Worm (Caenorhabditis elegans) whole organism, early embryonic: ENCODE data around the gene sup-12.

Source experiments
- B0310.2 ChIP-seq: sonication (generic microtip); optimal IDR thresholded peaks from 2 replicates; lab custom pipeline; 2016; ENCODE audit warnings: mild to moderate bottlenecking, missing genetic modification characterization, missing compliant biosample characterization
- F13C5.2 ChIP-seq: sonication (generic microtip); optimal IDR thresholded peaks from 2 replicates; lab custom pipeline; 2017; ENCODE audit warnings: mild to moderate bottlenecking, missing genetic modification characterization, inconsistent platforms, missing compliant biosample characterization
- aly-1 ChIP-seq: sonication (generic microtip); optimal IDR thresholded peaks from 2 replicates; lab custom pipeline; 2016; ENCODE audit warnings: missing genetic modification characterization, missing compliant biosample characterization
- ama-1 ChIP-seq: fragments of 150-350 bp; optimal IDR thresholded peaks from 2 replicates; lab custom pipeline; 2014
- ceh-13 ChIP-seq: fragments of 200-800 bp; sonication (Bioruptor generic); optimal IDR thresholded peaks from 2 replicates; lab custom pipeline; 2018; ENCODE audit warnings: mild to moderate bottlenecking, missing genetic modification characterization, missing compliant biosample characterization
- ceh-36 ChIP-seq: sonication (generic microtip); optimal IDR thresholded peaks from 2 replicates; lab custom pipeline; 2016; ENCODE audit warnings: missing genetic modification characterization, inconsistent platforms, missing compliant biosample characterization
- ets-7 ChIP-seq: sonication (generic microtip); optimal IDR thresholded peaks from 2 replicates; lab custom pipeline; 2016; ENCODE audit warnings: missing genotype, missing genetic modification characterization, missing compliant biosample characterization
- flt-1 ChIP-seq: fragments of 200-800 bp; sonication (Bioruptor generic); IDR thresholded peaks from 2 replicates; pipeline ENCODE4 v1.3.6; 2022; ENCODE audit warnings: missing genetic modification characterization, missing compliant biosample characterization
- hmbx-1 ChIP-seq: sonication (generic microtip); optimal IDR thresholded peaks from 2 replicates; lab custom pipeline; 2016; ENCODE audit warnings: mild to moderate bottlenecking, missing genetic modification characterization, missing compliant biosample characterization
- hmg-4 ChIP-seq: fragments of 200-800 bp; sonication (Bioruptor generic); optimal IDR thresholded peaks from 2 replicates; lab custom pipeline; 2018; ENCODE audit warnings: mild to moderate bottlenecking, missing genetic modification characterization, missing compliant biosample characterization
- hnd-1 ChIP-seq: sonication (generic microtip); optimal IDR thresholded peaks from 2 replicates; lab custom pipeline; 2016; ENCODE audit warnings: missing genetic modification characterization, missing compliant biosample characterization
- pes-1 ChIP-seq: fragments of 200-800 bp; sonication (Bioruptor generic); IDR thresholded peaks from 2 replicates; pipeline ENCODE4 v1.3.6; 2022; ENCODE audit warnings: missing genetic modification reagents, missing genetic modification characterization, missing compliant biosample characterization
- scrt-1 ChIP-seq: fragments of 200-800 bp; sonication (Bioruptor generic); IDR thresholded peaks from 2 replicates; pipeline ENCODE4 v1.3.6; 2022; ENCODE audit warnings: missing genetic modification characterization, missing compliant biosample characterization
- sea-1 ChIP-seq: fragments of 200-800 bp; sonication (Bioruptor generic); conservative IDR thresholded peaks from 2 replicates; pipeline ENCODE4 v1.3.6; 2022; ENCODE audit warnings: missing genetic modification characterization, missing compliant biosample characterization
- tbx-11 ChIP-seq: fragments of 200-800 bp; sonication (Bioruptor generic); IDR thresholded peaks from 2 replicates; pipeline ENCODE4 v1.3.6; 2022; ENCODE audit warnings: missing genetic modification characterization, missing compliant biosample characterization
- tbx-37 ChIP-seq: fragments of 200-800 bp; sonication (Bioruptor generic); conservative IDR thresholded peaks from 2 replicates; pipeline ENCODE4 v1.3.6; 2022; ENCODE audit warnings: missing genetic modification reagents, missing genetic modification characterization, missing compliant biosample characterization
- tra-4 ChIP-seq: sonication (generic microtip); optimal IDR thresholded peaks from 2 replicates; lab custom pipeline; 2017; ENCODE audit warnings: missing genetic modification characterization, missing compliant biosample characterization

Gene sup-12

DNA sequence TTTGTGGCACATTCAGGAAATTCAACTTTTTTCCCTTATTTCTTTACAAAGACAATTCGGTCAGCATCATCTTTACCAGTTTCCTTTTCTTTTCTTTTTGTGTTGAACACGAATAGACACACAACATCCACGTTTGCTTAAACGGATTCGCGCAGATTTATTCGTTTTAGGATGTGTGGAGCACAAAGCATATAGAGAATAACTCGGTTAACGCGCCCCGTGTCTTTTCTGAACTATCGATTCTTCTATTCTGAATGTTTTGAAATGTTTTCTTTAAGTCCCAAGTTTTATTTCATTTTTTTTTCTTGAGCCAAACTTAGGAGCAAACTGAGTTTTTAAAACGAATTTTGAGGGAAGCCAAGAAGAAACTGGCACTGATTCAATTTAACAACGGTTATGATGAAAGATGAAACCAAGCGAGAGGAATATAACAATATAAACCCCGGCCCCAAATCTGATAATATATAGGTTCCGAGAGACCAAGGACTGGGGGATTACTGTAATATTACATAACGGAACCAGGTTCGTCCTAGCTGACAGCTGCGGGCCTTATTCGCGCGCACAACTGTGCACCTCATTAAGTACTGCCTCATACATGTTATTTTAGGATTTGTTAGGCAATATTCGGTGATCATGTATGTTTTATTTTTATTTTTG lies 32.7 kb upstream of the sup-12 start:
- TF ChIP-seq ets-7 (tag; lab: Kevin White, UChicago) (no peak), ama-1 (lab: Kevin White, UChicago) (no peak), aly-1 (no peak), sea-1 (no peak), tra-4 (no peak), ceh-13 (no peak), scrt-1 (GFP tag; lab: Robert Waterston, UW) (no peak), B0310.2 (tag; lab: Kevin White, UChicago) (no peak), hmbx-1 (tag; lab: Kevin White, UChicago) (no peak), tbx-37 (no peak), ceh-36 (no peak), hnd-1 (tag; lab: Kevin White, UChicago) (no peak), hmg-4 (GFP tag; lab: Kevin White, UChicago) (no peak), F13C5.2 (tag; lab: Kevin White, UChicago) (no peak), flt-1 (no peak), tbx-11 (no peak)

DNA sequence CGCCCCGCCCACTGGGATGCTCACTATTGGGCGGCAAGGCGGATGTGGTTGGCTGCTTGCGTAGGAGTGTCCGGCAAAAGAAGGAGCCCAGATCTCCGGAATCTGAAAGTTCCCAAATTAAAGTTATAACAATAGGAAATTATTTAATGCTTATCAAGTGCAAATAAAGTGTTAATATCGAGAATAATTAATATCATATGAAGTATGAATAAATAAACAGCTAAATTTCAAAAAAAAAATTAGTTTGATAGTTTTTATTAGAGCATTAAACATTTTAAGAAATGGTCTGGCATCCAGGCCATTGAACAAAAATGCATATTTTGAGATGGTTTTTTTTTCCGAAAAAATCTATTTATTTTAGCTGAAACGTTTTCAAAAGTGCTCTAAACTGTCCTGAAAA lies 30.9 kb upstream of the sup-12 start, which contains the start of gene lim-4:
Gene lim-4 (minus strand): TSS at position 101 of the 400 bp plus-strand sequence.
- TF ChIP-seq aly-1 (no peak), ceh-13 (no peak), F13C5.2 (tag; lab: Kevin White, UChicago) (no peak), pes-1 (GFP tag; lab: Robert Waterston, UW) (no peak), flt-1 (no peak), tbx-11 (no peak), ets-7 (tag; lab: Kevin White, UChicago) (no peak)

DNA sequence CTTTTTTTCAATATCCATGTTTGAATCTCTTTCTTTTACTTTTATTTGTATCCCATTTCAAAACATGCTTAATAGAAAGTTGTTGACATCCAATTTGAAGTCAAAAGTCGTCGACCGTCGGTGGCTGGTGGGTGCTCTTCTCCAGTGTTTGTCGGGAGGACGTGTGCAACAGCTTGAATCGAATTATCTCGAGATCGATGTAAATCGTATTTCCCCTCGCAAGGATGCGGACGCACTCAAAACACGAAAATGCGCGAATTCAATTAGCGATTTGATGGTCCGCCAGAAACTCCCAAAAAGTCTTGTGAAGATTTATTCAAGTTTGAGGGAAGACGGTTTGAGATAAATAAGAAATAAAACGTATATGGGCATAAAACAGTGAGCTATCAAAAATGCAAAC lies 28.7 kb upstream of the sup-12 start:
- TF ChIP-seq ets-7 (tag; lab: Kevin White, UChicago) (no peak), ceh-36 (no peak), tra-4 (no peak), hmg-4 (GFP tag; lab: Kevin White, UChicago) (no peak), F13C5.2 (tag; lab: Kevin White, UChicago) (no peak), flt-1 (no peak), tbx-11 (no peak), pes-1 (GFP tag; lab: Robert Waterston, UW) (no peak), scrt-1 (GFP tag; lab: Robert Waterston, UW) (no peak), sea-1 (no peak), hmbx-1 (tag; lab: Kevin White, UChicago) (no peak), tbx-37 (no peak), hnd-1 (tag; lab: Kevin White, UChicago) (no peak), aly-1 (no peak), B0310.2 (tag; lab: Kevin White, UChicago) (no peak), ama-1 (lab: Kevin White, UChicago) (no peak), ceh-13 (no peak)

DNA sequence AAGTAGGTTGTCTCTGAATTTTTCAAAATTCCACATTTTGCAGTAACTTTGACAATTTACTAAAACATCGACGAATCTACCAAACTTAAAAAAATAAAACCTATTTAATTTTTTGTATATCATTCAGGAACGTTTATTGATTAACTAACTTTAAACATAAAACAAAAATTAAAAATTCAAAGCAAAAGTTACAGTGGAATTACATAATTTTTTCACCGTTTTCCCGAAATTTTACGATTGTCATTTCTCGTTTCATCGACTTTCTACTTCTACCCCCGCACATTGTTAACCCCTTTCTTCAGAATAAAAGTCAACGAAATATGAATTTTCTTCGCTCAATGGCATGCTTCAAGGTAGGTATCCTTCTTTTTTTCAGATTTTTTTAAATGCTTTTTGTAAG lies 26.2 kb upstream of the sup-12 start, which contains the start of gene F47F2.1:
Gene F47F2.1 (plus strand): TSS at position 301 of the 400 bp plus-strand sequence.
- TF ChIP-seq ets-7 (tag; lab: Kevin White, UChicago), result no peak
- no peak for TF ChIP-seq tbx-11
- TF ChIP-seq hmbx-1 (tag; lab: Kevin White, UChicago), result no peak
- no peak for TF ChIP-seq hmg-4 (GFP tag; lab: Kevin White, UChicago)
- no peak for TF ChIP-seq F13C5.2 (tag; lab: Kevin White, UChicago)
- no peak for TF ChIP-seq tra-4
- TF ChIP-seq scrt-1 (GFP tag; lab: Robert Waterston, UW), result no peak
- TF ChIP-seq hnd-1 (tag; lab: Kevin White, UChicago), result no peak
- TF ChIP-seq aly-1, result no peak
- no peak for TF ChIP-seq ceh-36
- TF ChIP-seq pes-1 (GFP tag; lab: Robert Waterston, UW), result no peak
- TF ChIP-seq ama-1 (lab: Kevin White, UChicago), result no peak
- TF ChIP-seq sea-1, result no peak
- no peak for TF ChIP-seq tbx-37
- TF ChIP-seq B0310.2 (tag; lab: Kevin White, UChicago), result no peak
- TF ChIP-seq flt-1, result no peak
- TF ChIP-seq ceh-13, result no peak

DNA sequence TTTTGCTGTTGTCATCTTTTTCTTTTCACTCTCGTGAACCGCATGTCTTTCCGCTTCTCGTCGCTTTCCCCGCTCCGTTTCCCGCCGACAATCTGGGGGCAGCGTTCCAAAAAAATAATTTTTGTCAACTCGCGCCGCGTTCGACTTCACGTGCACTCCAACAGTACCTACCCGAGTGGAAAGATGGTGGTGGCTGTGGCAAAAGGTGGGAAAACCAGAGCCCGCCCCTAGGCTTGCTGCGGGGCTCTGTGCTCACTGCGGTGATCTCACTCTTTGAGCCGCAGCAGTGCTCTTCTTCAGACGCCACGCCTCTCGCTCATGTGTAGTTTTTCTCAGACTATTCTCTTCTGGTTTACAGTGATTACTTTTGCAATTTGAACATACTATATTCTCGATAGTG lies 16.8 kb upstream of the sup-12 start:
- TF ChIP-seq hmg-4 (GFP tag; lab: Kevin White, UChicago) (peak; percentile 32), sea-1 (no peak)

DNA sequence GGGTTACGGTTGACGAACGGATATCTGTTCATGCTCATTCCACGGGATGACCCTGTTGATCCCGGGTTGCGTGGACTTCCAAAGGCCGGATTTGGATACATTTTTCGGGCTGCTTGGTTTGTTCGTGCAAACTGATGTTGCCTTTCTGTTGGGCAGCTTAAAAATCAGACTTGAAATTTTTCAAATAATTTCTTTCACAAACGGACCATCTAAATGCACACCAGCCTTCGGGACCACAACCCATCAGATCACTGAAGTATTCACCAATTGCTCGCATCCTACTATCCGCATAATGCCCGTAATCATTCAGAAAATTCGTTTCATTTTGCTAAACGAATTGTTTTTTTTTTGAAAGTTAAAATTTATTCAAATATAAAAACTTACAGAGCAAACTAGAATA lies 8.8 kb upstream of the sup-12 start, which contains the start of gene F47F2.3:
Gene F47F2.3 (minus strand): TSS at position 101 of the 400 bp plus-strand sequence.
- TF ChIP-seq aly-1, result no peak
- TF ChIP-seq B0310.2 (tag; lab: Kevin White, UChicago), result no peak
- TF ChIP-seq F13C5.2 (tag; lab: Kevin White, UChicago), result no peak
- no peak for TF ChIP-seq pes-1 (GFP tag; lab: Robert Waterston, UW)
- no peak for TF ChIP-seq flt-1
- no peak for TF ChIP-seq scrt-1 (GFP tag; lab: Robert Waterston, UW)
- no peak for TF ChIP-seq hmg-4 (GFP tag; lab: Kevin White, UChicago)
- no peak for TF ChIP-seq tbx-11
- TF ChIP-seq tbx-37, result no peak

DNA sequence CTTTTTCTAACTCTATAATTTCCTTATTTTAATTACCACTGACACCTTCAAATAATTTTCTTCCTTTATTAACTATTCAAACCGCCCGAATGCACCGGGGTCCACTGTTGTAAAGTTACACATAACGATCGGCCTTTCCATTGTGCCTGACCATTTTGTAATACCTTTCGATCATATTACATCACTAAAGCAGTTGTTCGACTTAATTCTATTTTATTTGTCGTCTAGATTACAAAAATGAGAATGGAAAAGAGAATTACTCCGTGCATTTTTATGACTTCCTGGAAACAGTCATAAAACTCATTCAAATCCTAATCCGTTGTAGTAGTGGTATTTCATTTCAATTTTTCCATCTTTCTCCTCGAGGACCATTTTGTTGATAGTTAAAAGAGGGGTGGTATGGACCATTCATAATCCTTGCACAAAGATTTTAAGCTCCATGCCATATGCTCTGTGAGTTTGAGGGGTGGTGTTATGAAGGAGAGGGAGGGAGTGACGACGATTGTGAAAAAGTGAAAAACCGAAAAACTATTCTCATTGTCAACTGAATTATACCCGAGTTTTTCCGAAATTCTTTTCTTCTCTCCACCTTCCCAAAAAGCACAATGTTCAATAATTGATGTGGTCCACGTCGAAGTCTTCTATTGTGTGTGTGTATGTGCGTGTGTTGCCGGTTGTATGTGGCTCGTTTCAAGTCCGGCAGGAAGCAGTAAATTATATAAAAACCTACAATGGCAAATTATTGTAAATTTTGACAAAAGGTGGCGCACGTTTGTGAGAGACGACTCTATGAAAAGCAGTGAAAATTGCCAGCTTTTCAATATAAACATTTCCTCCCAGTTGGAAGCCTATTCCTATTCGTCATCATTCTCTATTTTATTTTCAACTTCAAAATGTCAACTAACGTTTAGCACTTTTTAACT lies 5.9 kb upstream of the sup-12 start:
- TF ChIP-seq ceh-13, result no peak
- TF ChIP-seq hmg-4 (GFP tag; lab: Kevin White, UChicago), result no peak
- TF ChIP-seq pes-1 (GFP tag; lab: Robert Waterston, UW), result no peak
- no peak for TF ChIP-seq flt-1
- no peak for TF ChIP-seq ets-7 (tag; lab: Kevin White, UChicago)
- TF ChIP-seq tbx-11, result no peak
- no peak for TF ChIP-seq hnd-1 (tag; lab: Kevin White, UChicago)
- no peak for TF ChIP-seq sea-1
- TF ChIP-seq tra-4, result no peak
- no peak for TF ChIP-seq ceh-36
- TF ChIP-seq tbx-37, result no peak
- no peak for TF ChIP-seq aly-1
- no peak for TF ChIP-seq F13C5.2 (tag; lab: Kevin White, UChicago)
- TF ChIP-seq B0310.2 (tag; lab: Kevin White, UChicago), result no peak
- TF ChIP-seq ama-1 (lab: Kevin White, UChicago), result no peak
- no peak for TF ChIP-seq scrt-1 (GFP tag; lab: Robert Waterston, UW)
- no peak for TF ChIP-seq hmbx-1 (tag; lab: Kevin White, UChicago)
